Fruit fly (Drosophila melanogaster) whole organism, prepupa: ENCODE measurements around the gene N.

Experiments
- Blimp-1 ChIP-seq: fragments of 200-800 bp; sonication (Bioruptor generic); optimal IDR thresholded peaks from 3 replicates; lab custom pipeline; 2017; ENCODE audit warnings: missing biosample characterization, missing genetic modification characterization, mild to moderate bottlenecking, moderate library complexity, missing genetic modification reagents
- CG11294 ChIP-seq: fragments of 200-800 bp; sonication (Bioruptor generic); IDR thresholded peaks from 2 replicates; pipeline ENCODE4 v1.3.6; 2022; ENCODE audit warnings: missing biosample characterization, missing genetic modification characterization
- CG11762 ChIP-seq: fragments of 200-800 bp; sonication (Bioruptor generic); optimal IDR thresholded peaks from 3 replicates; lab custom pipeline; 2016; ENCODE audit warnings: missing biosample characterization, missing genetic modification characterization; ENCODE audit not compliant: insufficient read depth
- CG1621 ChIP-seq: fragments of 200-800 bp; sonication (Bioruptor generic); optimal IDR thresholded peaks from 3 replicates; lab custom pipeline; 2018; ENCODE audit warnings: missing biosample characterization, mild to moderate bottlenecking, missing genetic modification characterization
- CG31627 ChIP-seq: fragments of 200-800 bp; sonication (Bioruptor generic); optimal IDR thresholded peaks from 3 replicates; lab custom pipeline; 2016; ENCODE audit warnings: missing biosample characterization, missing genetic modification characterization
- CG32006 ChIP-seq: fragments of 200-800 bp; sonication (Bioruptor generic); optimal IDR thresholded peaks from 3 replicates; lab custom pipeline; 2017; ENCODE audit warnings: missing biosample characterization, mild to moderate bottlenecking, missing genetic modification characterization
- CG34406 ChIP-seq: fragments of 200-800 bp; sonication (Bioruptor generic); optimal IDR thresholded peaks from 3 replicates; lab custom pipeline; 2016; ENCODE audit warnings: missing biosample characterization, missing genetic modification characterization
- CG3919 ChIP-seq: fragments of 200-800 bp; sonication (Bioruptor generic); optimal IDR thresholded peaks from 3 replicates; lab custom pipeline; 2016; ENCODE audit warnings: missing biosample characterization, missing genetic modification characterization
- CG6163 ChIP-seq: fragments of 200-800 bp; sonication (Bioruptor generic); IDR thresholded peaks from 3 replicates; pipeline ENCODE4 v1.3.6; 2022; ENCODE audit warnings: missing biosample characterization, missing genetic modification characterization
- CG6276 ChIP-seq: fragments of 200-800 bp; sonication (Bioruptor generic); optimal IDR thresholded peaks from 2 replicates; lab custom pipeline; 2017; ENCODE audit warnings: missing biosample characterization, mild to moderate bottlenecking, missing genetic modification characterization
- CG6792 ChIP-seq: fragments of 200-800 bp; sonication (Bioruptor generic); optimal IDR thresholded peaks from 3 replicates; lab custom pipeline; 2016; ENCODE audit warnings: missing biosample characterization, missing genetic modification characterization
- CG6808 ChIP-seq: fragments of 200-800 bp; sonication (Bioruptor generic); optimal IDR thresholded peaks from 3 replicates; lab custom pipeline; 2017; ENCODE audit warnings: missing biosample characterization, missing genetic modification characterization, mild to moderate bottlenecking, moderate library complexity, missing genetic modification reagents
- CG7368 ChIP-seq: fragments of 200-800 bp; sonication (Bioruptor generic); optimal IDR thresholded peaks from 3 replicates; lab custom pipeline; 2016; ENCODE audit warnings: missing biosample characterization, missing genetic modification characterization
- CG8119 ChIP-seq: fragments of 200-800 bp; sonication (Bioruptor generic); IDR thresholded peaks from 3 replicates; pipeline ENCODE4 v1.3.6; 2022; ENCODE audit warnings: missing biosample characterization, missing genetic modification characterization
- CG8319 ChIP-seq: fragments of 200-800 bp; sonication (Bioruptor generic); optimal IDR thresholded peaks from 3 replicates; lab custom pipeline; 2016; ENCODE audit warnings: missing biosample characterization, missing genetic modification characterization
- CG8632 ChIP-seq: fragments of 200-800 bp; sonication (Bioruptor generic); optimal IDR thresholded peaks from 3 replicates; lab custom pipeline; 2016; ENCODE audit warnings: missing biosample characterization, missing genetic modification characterization
- CG9139 ChIP-seq: fragments of 200-800 bp; sonication (Bioruptor generic); optimal IDR thresholded peaks from 3 replicates; lab custom pipeline; 2017; ENCODE audit warnings: missing biosample characterization, mild to moderate bottlenecking, missing genetic modification characterization
- Eip75B ChIP-seq: fragments of 200-800 bp; sonication (Bioruptor generic); optimal IDR thresholded peaks from 3 replicates; lab custom pipeline; 2016; ENCODE audit warnings: missing biosample characterization, missing genetic modification characterization
- Eip78C ChIP-seq: fragments of 200-800 bp; sonication (Bioruptor generic); peaks from one replicate; lab custom pipeline; 2016; ENCODE audit warnings: missing biosample characterization, missing genetic modification characterization
- Eip93F ChIP-seq: fragments of 200-800 bp; sonication (Bioruptor generic); optimal IDR thresholded peaks from 2 replicates; lab custom pipeline; 2016; ENCODE audit warnings: missing biosample characterization, mild to moderate bottlenecking, missing genetic modification characterization
- Ets96B ChIP-seq: fragments of 200-800 bp; optimal IDR thresholded peaks from 2 replicates; lab custom pipeline; 2019; ENCODE audit warnings: missing biosample characterization, mild to moderate bottlenecking, missing genetic modification characterization, moderate library complexity
- Hr39 ChIP-seq: fragments of 200-800 bp; sonication (Bioruptor generic); optimal IDR thresholded peaks from 2 replicates; lab custom pipeline; 2016; ENCODE audit warnings: missing biosample characterization, missing genetic modification characterization
- Hr4 ChIP-seq: fragments of 200-800 bp; sonication (Bioruptor generic); optimal IDR thresholded peaks from 3 replicates; lab custom pipeline; 2016; ENCODE audit warnings: missing biosample characterization, missing genetic modification characterization
- Lpt ChIP-seq: fragments of 200-800 bp; sonication (Bioruptor generic); optimal IDR thresholded peaks from 3 replicates; lab custom pipeline; 2016; ENCODE audit warnings: missing biosample characterization, missing genetic modification characterization
- Met ChIP-seq: fragments of 200-800 bp; sonication (Bioruptor generic); optimal IDR thresholded peaks from 3 replicates; lab custom pipeline; 2016; ENCODE audit warnings: missing biosample characterization, missing genetic modification characterization
- Sox15 ChIP-seq: fragments of 200-800 bp; sonication (Bioruptor generic); optimal IDR thresholded peaks from 3 replicates; lab custom pipeline; 2016; ENCODE audit warnings: missing biosample characterization, missing genetic modification characterization
- cyc ChIP-seq: fragments of 200-800 bp; sonication (Bioruptor generic); optimal IDR thresholded peaks from 3 replicates; lab custom pipeline; 2016; ENCODE audit warnings: missing biosample characterization, missing genetic modification characterization
- dac ChIP-seq: fragments of 200-800 bp; sonication (Bioruptor generic); optimal IDR thresholded peaks from 2 replicates; lab custom pipeline; 2017; ENCODE audit warnings: missing biosample characterization, mild to moderate bottlenecking, missing genetic modification characterization
- eg ChIP-seq: fragments of 200-800 bp; sonication (Bioruptor generic); IDR thresholded peaks from 3 replicates; pipeline ENCODE4 v1.3.6; 2022; ENCODE audit warnings: missing biosample characterization, missing genetic modification characterization
- fd59A ChIP-seq: fragments of 200-800 bp; sonication (Bioruptor generic); optimal IDR thresholded peaks from 2 replicates; lab custom pipeline; 2017; ENCODE audit warnings: missing biosample characterization, mild to moderate bottlenecking, missing genetic modification characterization, missing genetic modification reagents
- fkh ChIP-seq: fragments of 200-800 bp; sonication (Bioruptor generic); optimal IDR thresholded peaks from 3 replicates; lab custom pipeline; 2017; ENCODE audit warnings: missing biosample characterization, mild to moderate bottlenecking, missing genetic modification characterization, moderate library complexity
- pdm3 ChIP-seq: fragments of 200-800 bp; sonication (Bioruptor generic); optimal IDR thresholded peaks from 3 replicates; lab custom pipeline; 2016; ENCODE audit warnings: missing biosample characterization, missing genetic modification characterization
- spab ChIP-seq: fragments of 200-800 bp; sonication (Bioruptor generic); optimal IDR thresholded peaks from 2 replicates; lab custom pipeline; 2017; ENCODE audit warnings: missing biosample characterization, mild to moderate bottlenecking, missing genetic modification characterization, missing genetic modification reagents
- ss ChIP-seq, 2 experiments: fragments of 200-800 bp; sonication (Bioruptor generic); optimal IDR thresholded peaks; 2 replicates in 1 of 2; 3 replicates in 1 of 2; lab custom pipeline; 2017 to 2018; ENCODE audit warnings: mild to moderate bottlenecking in 2 of 2, missing biosample characterization in 2 of 2, missing genetic modification characterization in 2 of 2, moderate library complexity in 1 of 2
- svp ChIP-seq: fragments of 200-800 bp; sonication (Bioruptor generic); peaks from one replicate; lab custom pipeline; 2016; ENCODE audit warnings: missing biosample characterization, missing genetic modification characterization
- topi ChIP-seq: fragments of 200-800 bp; sonication (Bioruptor generic); optimal IDR thresholded peaks from 3 replicates; lab custom pipeline; 2016; ENCODE audit warnings: missing biosample characterization, missing genetic modification characterization
- vri ChIP-seq: fragments of 200-800 bp; sonication (Bioruptor generic); optimal IDR thresholded peaks from 3 replicates; lab custom pipeline; 2016; ENCODE audit warnings: missing biosample characterization, mild to moderate bottlenecking, missing genetic modification characterization

The N gene

DNA sequence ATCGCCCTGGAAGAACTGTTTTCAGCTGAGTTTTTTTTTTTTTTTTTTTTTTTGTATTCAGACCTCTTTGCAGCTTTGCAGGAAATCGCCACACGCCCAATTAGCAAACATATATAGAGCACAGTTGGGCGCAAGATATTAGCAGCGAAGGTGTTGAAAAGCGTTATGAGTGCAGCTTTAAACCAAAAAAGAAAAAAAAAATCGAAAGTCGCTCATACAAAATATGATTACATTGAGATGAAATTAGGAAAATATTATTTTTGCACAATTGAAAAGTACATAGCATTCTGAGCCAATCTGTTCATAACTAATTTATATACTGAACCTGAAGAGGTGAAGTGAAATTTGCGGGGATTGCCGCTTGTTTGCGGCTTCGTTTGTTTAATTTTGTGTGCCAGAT lies 12.3 kb downstream of the N start (continued):
- TF ChIP-seq Lpt (GFP tag; lab: Kevin White, UChicago) (no peak), eg (GFP tag; lab: Robert Waterston, UW) (peak; percentile 66), CG1621 (tag; lab: Kevin White, UChicago) (no peak), ss (GFP tag; optimal IDR thresholded peaks at IDR 0.05; lab: Kevin White, UChicago) (no peak), Blimp-1 (GFP tag; lab: Kevin White, UChicago) (peak; percentile 28), CG31627 (peak; percentile 51), topi (GFP tag; lab: Kevin White, UChicago) (peak; percentile 79)

- TF ChIP-seq CG9139 (GFP tag; lab: Kevin White, UChicago) (peak; percentile 52), topi (GFP tag; lab: Kevin White, UChicago) (no peak), Ets96B (tag; lab: Kevin White, UChicago) (peak; percentile 32), CG6792 (GFP tag; lab: Kevin White, UChicago) (no peak), CG6163 (0 out of 3 replicates have a peak, but pooled peaks have one; percentile 20), spab (peak; percentile 40), ss (GFP tag; optimal IDR thresholded peaks at IDR 0.05; lab: Kevin White, UChicago) (peak; percentile 36 to 43), CG11294 (GFP tag; lab: Robert Waterston, UW) (no peak), Eip78C (peak; percentile 72), Eip75B (GFP tag; lab: Kevin White, UChicago) (peak; percentile 2), CG6276 (no peak), Lpt (GFP tag; lab: Kevin White, UChicago) (no peak), CG6808 (peak; percentile 56)
- TF ChIP-seq, all 60 proteins: peak for 8
Observed at dm6 chrX:3150655-3151486, 16.2 kb downstream of the N start.

dm6 chrX:3151487-3151818 lies 16.8 kb downstream of the N start:
- no peak for TF ChIP-seq CG6163
- TF ChIP-seq CG1621 (tag; lab: Kevin White, UChicago): no peak
- TF ChIP-seq svp: no peak
- TF ChIP-seq CG11294 (GFP tag; lab: Robert Waterston, UW): no peak
- no peak for TF ChIP-seq cyc (GFP tag; lab: Kevin White, UChicago)
- no peak for TF ChIP-seq CG32006
- no peak for TF ChIP-seq Met (GFP tag; lab: Kevin White, UChicago)
- TF ChIP-seq fkh (GFP tag; lab: Kevin White, UChicago): no peak
- no peak for TF ChIP-seq pdm3 (GFP tag; lab: Kevin White, UChicago)
- TF ChIP-seq Lpt (GFP tag; lab: Kevin White, UChicago): no peak
- TF ChIP-seq topi (GFP tag; lab: Kevin White, UChicago): no peak
- no peak for TF ChIP-seq fd59A
- no peak for TF ChIP-seq Eip75B (GFP tag; lab: Kevin White, UChicago)
- no peak for TF ChIP-seq CG9139 (GFP tag; lab: Kevin White, UChicago)
- TF ChIP-seq CG8119 (GFP tag; lab: Robert Waterston, UW): no peak
- no peak for TF ChIP-seq CG8319 (GFP tag; lab: Kevin White, UChicago)
- no peak for TF ChIP-seq Eip93F (GFP tag; lab: Kevin White, UChicago)
- no peak for TF ChIP-seq CG11762 (GFP tag; lab: Kevin White, UChicago)
- no peak for TF ChIP-seq CG34406 (GFP tag; lab: Kevin White, UChicago)

DNA sequence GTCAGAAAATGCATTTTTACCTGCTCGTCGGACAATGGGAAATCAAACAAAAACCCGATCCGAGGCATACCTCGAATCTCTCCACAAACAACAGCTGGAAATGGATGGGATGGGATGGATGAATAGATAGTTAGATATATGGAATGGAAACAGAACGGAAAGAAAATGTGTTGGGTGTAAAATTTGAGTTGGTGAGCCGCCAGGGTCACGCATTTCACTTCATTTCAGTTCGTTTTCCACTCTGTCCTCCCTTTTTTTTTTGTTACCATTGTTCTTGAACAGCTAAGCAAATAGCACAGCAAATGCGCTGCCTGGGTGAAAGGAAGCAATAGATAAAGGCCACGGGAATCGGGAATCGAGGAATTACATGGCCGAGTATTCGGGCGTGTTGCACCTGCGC lies 17.6 kb downstream of the N start:
- TF ChIP-seq dac (no peak), spab (no peak), Eip75B (GFP tag; lab: Kevin White, UChicago) (no peak), svp (no peak), CG32006 (no peak), Hr4 (GFP tag; lab: Kevin White, UChicago) (no peak), CG34406 (GFP tag; lab: Kevin White, UChicago) (no peak), CG7368 (GFP tag; lab: Kevin White, UChicago) (no peak), CG1621 (tag; lab: Kevin White, UChicago) (no peak), Hr39 (GFP tag; lab: Kevin White, UChicago) (no peak), CG6163 (no peak), cyc (GFP tag; lab: Kevin White, UChicago) (no peak), Sox15 (GFP tag; lab: Kevin White, UChicago) (no peak), topi (GFP tag; lab: Kevin White, UChicago) (no peak), CG8632 (GFP tag; lab: Kevin White, UChicago) (no peak), CG11762 (GFP tag; lab: Kevin White, UChicago) (no peak), CG3919 (no peak), vri (GFP tag; lab: Kevin White, UChicago) (no peak)
